Worm (Caenorhabditis elegans): ENCODE measurements around the gene oxy-4.

oxy-4 gene

DNA sequence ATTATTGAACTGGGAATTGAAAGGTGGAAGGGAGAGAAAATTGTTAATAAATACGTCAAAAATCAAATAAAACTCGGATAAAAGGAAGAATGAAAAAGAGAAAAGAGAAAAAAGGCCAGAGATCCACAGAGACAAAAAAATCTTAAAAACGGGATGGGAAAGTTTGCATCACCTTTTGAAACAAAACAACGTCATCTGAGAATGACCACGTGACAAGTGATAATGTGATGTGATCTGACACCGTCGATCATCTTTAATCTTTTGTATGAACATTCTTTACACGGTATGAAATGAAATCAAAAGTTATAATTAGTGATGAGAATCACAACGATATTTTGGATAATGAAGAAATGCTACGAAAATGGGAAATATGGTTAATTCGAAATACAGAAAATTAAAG, 7.2 kb upstream of the oxy-4 start:
- peak; percentile 68 for TF ChIP-seq nhr-43 (tag; optimal IDR thresholded peaks at IDR 0.05; ENCODE audit: poor library complexity, severe bottlenecking)
- TF ChIP-seq elt-1 (tag; optimal IDR thresholded peaks at IDR 0.05), result no peak
- TF ChIP-seq ceh-82 (tag; optimal IDR thresholded peaks at IDR 0.05), result no peak
- TF ChIP-seq eor-1 (tag; optimal IDR thresholded peaks at IDR 0.05), result no peak
- no peak for TF ChIP-seq ceh-16 (tag; optimal IDR thresholded peaks at IDR 0.05)
- TF ChIP-seq nhr-25 (tag; optimal IDR thresholded peaks at IDR 0.05), result peak; percentile 29
- no peak for TF ChIP-seq ztf-4 (tag; optimal IDR thresholded peaks at IDR 0.05)
- no peak for TF ChIP-seq elt-2 (tag; optimal IDR thresholded peaks at IDR 0.05)
- no peak for TF ChIP-seq nhr-76 (tag; optimal IDR thresholded peaks at IDR 0.05)
- TF ChIP-seq aly-2 (tag; optimal IDR thresholded peaks at IDR 0.05), result no peak
- TF ChIP-seq nhr-12 (tag; optimal IDR thresholded peaks at IDR 0.05), result no peak
- no peak for TF ChIP-seq fkh-2 (tag; optimal IDR thresholded peaks at IDR 0.05)
- no peak for TF ChIP-seq pqm-1 (tag; optimal IDR thresholded peaks at IDR 0.05)
- TF ChIP-seq mdl-1 (tag; optimal IDR thresholded peaks at IDR 0.05), result no peak
- no peak for TF ChIP-seq egl-5 (tag; optimal IDR thresholded peaks at IDR 0.05)

DNA sequence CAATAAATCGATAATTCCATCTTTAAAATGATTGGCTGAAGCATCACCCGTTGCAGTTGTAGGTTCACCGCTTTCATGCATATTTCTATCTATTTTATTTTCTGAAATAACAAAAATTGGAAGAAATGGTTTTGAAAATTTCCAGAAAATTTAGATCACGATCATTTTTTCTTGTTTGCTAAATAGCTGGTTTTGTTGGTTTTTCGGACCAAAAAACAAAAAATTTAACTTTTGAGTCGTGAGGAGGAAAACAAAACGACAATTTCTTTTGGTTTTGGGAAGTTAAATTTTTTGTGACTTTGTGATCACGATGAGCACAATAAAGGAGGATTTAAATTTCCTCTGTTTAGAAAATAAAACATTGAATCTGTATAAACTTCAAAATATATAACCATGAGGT, 6.6 kb upstream of the oxy-4 start, which contains the start of gene T10F2.2:
T10F2.2 (minus strand) TSS at position 101 of the 400 bp plus-strand sequence.
- TF ChIP-seq nhr-77 (tag; optimal IDR thresholded peaks at IDR 0.05) (no peak), nhr-43 (tag; optimal IDR thresholded peaks at IDR 0.05; ENCODE audit: poor library complexity, severe bottlenecking) (no peak), nhr-25 (tag; optimal IDR thresholded peaks at IDR 0.05) (no peak), daf-12 (tag; optimal IDR thresholded peaks at IDR 0.05) (no peak), ztf-4 (tag; optimal IDR thresholded peaks at IDR 0.05) (no peak), nhr-12 (tag; optimal IDR thresholded peaks at IDR 0.05) (no peak), lsy-12 (tag; optimal IDR thresholded peaks at IDR 0.05) (no peak), unc-39 (tag; optimal IDR thresholded peaks at IDR 0.05) (no peak), elt-3 (tag; optimal IDR thresholded peaks at IDR 0.05) (no peak), ama-1 (optimal IDR thresholded peaks at IDR 0.05) (no peak), tbx-2 (tag; optimal IDR thresholded peaks at IDR 0.05) (no peak), nhr-28 (tag; optimal IDR thresholded peaks at IDR 0.05) (no peak), elt-2 (tag; optimal IDR thresholded peaks at IDR 0.05) (no peak), jun-1 (tag; optimal IDR thresholded peaks at IDR 0.05) (no peak)

DNA sequence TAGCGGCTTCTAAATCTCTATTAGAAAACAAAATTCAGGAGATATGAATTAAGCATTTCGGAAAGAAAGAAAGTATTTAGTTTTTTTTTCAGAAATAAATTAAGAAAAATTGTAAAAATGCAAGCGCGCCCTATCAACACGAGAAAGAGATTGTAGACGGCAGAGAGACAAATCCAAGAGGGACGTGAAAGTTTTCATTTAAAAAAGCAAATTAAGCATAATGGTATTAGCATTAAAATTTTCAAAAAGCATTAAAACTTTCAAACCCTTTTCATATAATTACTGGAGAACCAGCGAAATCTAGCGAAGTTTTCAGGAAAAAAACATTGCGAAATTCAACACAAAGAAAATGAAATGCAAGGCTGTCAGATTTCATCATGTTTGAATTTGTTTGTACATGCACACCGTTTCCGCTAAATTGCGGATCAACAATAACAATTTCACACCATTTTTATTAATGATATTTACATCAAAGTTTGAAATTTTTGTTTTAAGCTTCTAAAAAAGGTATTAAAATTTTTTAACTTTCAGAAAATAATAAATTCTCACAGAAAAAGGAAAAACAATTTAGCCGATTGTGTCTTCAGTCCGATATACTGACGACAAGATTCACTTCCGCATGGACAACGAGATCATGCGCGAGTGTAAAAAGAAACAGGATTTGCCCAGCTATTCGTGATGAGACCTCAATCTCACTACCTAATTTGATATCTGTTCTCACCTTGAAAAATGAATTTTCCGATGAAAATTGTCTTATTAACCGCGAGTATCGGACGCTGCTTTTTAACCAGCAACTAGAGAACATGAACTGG, 4.5 kb upstream of the oxy-4 start, which contains the start of gene gars-1:
gars-1 (minus strand) TSS at position 808 of the 812 bp plus-strand sequence.
- TF ChIP-seq tbx-2 (tag; optimal IDR thresholded peaks at IDR 0.05) (no peak), pha-4 (tag; optimal IDR thresholded peaks at IDR 0.05) (peak; percentile 4), ama-1 (optimal IDR thresholded peaks at IDR 0.05) (peak; percentile 75), skn-1 (tag; optimal IDR thresholded peaks at IDR 0.05) (no peak), lin-15B (tag; optimal IDR thresholded peaks at IDR 0.05) (peak; percentile 37), nfya-1 (tag; optimal IDR thresholded peaks at IDR 0.05; ENCODE audit: insufficient read depth) (peak; percentile 36), nhr-25 (tag; optimal IDR thresholded peaks at IDR 0.05) (peak; percentile 52)

DNA sequence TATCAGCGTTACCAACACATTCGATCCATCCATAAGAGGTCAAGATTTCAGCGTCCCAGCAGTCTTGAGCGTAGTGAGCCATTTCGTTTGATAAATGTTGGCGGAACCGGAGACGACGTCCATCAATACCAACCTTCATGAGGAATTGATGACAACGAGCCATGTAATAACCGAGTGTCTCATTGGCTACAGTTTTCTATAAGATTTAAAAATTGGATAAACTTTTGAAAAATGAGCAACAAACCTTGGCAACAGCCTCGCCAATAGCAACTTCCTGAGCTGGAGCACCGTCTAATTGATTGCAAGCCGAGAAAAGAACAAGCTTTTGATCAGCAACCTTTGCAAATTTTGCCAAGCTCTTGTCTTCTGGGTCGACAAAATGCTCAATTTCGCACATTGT, 2.2 kb upstream of the oxy-4 start:
- no peak for TF ChIP-seq ceh-28 (tag; optimal IDR thresholded peaks at IDR 0.05)

DNA sequence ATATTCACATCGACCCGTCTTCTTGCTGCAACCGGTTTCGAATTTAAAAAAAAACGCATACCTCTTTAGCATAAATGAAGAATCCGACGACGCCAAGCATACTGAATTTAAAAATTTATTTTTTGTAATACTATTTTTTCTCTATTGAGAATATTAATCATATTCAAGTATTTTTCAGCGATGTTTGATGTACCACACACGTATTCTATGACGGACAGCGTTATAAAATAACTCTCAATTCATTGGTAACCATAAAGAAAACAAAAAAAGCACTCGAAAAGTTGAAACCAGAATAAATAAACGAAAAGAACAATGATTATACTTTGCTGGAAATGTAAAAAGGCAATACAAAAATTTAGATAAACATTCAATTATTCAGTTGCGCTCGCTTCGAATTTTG, 931 bp upstream of the oxy-4 start, which contains the start of gene T10F2.5:
T10F2.5 (minus strand) TSS at position 101 of the 400 bp plus-strand sequence.
- TF ChIP-seq nhr-23 (tag; optimal IDR thresholded peaks at IDR 0.05), result peak; percentile 0
- TF ChIP-seq ceh-82 (tag; optimal IDR thresholded peaks at IDR 0.05), result no peak
- TF ChIP-seq nhr-43 (tag; optimal IDR thresholded peaks at IDR 0.05; ENCODE audit: poor library complexity, severe bottlenecking), result peak; percentile 9

DNA sequence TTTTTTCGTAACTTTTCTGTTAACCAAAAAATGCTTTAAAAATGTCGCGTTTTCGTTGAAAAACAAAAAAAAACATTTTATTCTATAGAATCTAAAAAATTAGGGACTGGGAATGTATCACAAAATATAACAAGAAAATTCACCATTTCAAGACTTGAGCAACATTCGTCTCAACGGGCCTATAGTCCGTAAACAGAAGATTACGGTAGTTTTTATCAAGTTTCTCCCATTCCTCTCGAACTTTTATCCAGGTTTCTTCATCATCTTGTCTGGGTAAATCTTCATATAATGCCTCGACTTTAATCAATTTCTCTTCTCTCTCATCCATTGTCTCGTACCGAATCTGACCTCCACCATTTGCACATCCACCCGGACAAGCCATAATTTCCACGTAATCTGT, 3.2 kb downstream of the oxy-4 start:
- TF ChIP-seq hmg-11 (tag; optimal IDR thresholded peaks at IDR 0.05) (no peak), elt-3 (tag; optimal IDR thresholded peaks at IDR 0.05) (no peak), jun-1 (tag; optimal IDR thresholded peaks at IDR 0.05) (no peak), unc-62 (GFP tag; optimal IDR thresholded peaks at IDR 0.05) (no peak)
